Worm (Caenorhabditis elegans) whole organism, L2 larva: Measurements from ENCODE around the gene nfyc-1.

ENCODE experiments used
- lin-39 ChIP-seq: fragments of 150-350 bp; optimal IDR thresholded peaks from 2 replicates; lab custom pipeline; 2014; ENCODE audit warnings: missing biosample characterization, missing genetic modification reagents, missing genetic modification characterization
- lsy-2 ChIP-seq, 2 experiments: fragments of 150-350 bp in 1 of 2; sonication (generic microtip) in 1 of 2; optimal IDR thresholded peaks; 2 replicates each; lab custom pipeline; 2014 to 2017; ENCODE audit warnings: missing biosample characterization in 2 of 2, missing genetic modification characterization in 2 of 2
- nhr-21 ChIP-seq: fragments of 150-350 bp; optimal IDR thresholded peaks from 2 replicates; lab custom pipeline; 2014; ENCODE audit warnings: missing biosample characterization, missing genetic modification characterization
- zag-1 ChIP-seq: fragments of 150-350 bp; optimal IDR thresholded peaks from 2 replicates; lab custom pipeline; 2014; ENCODE audit warnings: missing biosample characterization, missing genetic modification characterization
- ztf-11 ChIP-seq: sonication (generic microtip); optimal IDR thresholded peaks from 2 replicates; lab custom pipeline; 2017; ENCODE audit warnings: missing biosample characterization, missing genetic modification characterization

- TF ChIP-seq lsy-2 (tag; optimal IDR thresholded peaks at IDR 0.05; lab: Kevin White, UChicago) (peak in 1 of 2 experiments; percentile 82), ztf-11 (tag; lab: Kevin White, UChicago) (no peak), nhr-21 (tag; lab: Kevin White, UChicago) (no peak), lin-39 (tag; lab: Kevin White, UChicago) (no peak), zag-1 (tag; lab: Kevin White, UChicago) (no peak)
Measured at ce11 chrII:43640-44039, at the start of gene nfyc-1.
